Fruit fly (Drosophila melanogaster) whole organism: ENCODE data around the gene CG6739.

ENCODE experiments used
- CG8478 ChIP-seq: fragments of >200 bp; optimal IDR thresholded peaks from 2 replicates; lab custom pipeline; 2018; ENCODE audit warnings: inconsistent platforms
- Dll ChIP-seq: fragments of >200 bp; optimal IDR thresholded peaks from 2 replicates; lab custom pipeline; 2017
- EcR ChIP-seq, 2 experiments: fragments of >200 bp; optimal IDR thresholded peaks; 2 replicates each; lab custom pipeline; 2017; ENCODE audit warnings: missing biosample characterization in 2 of 2, missing genetic modification characterization in 2 of 2, missing genetic modification reagents in 2 of 2
- pan ChIP-seq: fragments of >200 bp; optimal IDR thresholded peaks from 2 replicates; lab custom pipeline; 2017
- psq ChIP-seq: fragments of >200 bp; optimal IDR thresholded peaks from 2 replicates; lab custom pipeline; 2017
- usp ChIP-seq: fragments of >200 bp; optimal IDR thresholded peaks from 2 replicates; lab custom pipeline; 2017; ENCODE audit warnings: missing biosample characterization, missing genetic modification characterization, mixed read lengths

CG6739 gene

DNA sequence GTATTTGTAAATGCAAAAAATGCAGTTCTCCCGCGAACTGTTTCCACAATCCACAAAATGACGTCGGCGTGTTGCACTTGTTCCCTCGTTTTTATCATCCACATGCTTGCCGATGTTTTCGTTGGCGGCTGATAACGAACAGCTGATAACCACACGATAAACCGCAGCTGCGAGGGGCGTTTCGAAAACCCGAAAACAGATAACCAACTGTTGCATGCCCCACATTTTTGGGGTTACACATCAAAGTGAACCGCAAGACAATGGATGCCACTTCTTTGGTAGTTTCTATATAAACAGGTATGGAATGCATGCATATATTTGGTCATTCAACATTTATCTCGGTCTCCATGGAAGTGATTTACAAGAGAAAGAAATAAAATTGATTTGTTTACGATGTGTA is 30.5 kb upstream of the CG6739 start:
- TF ChIP-seq usp (GFP tag; lab: Kevin White, UChicago) (no peak), psq (lab: Kevin White, UChicago) (no peak), Dll (lab: Kevin White, UChicago) (no peak), pan (no peak), EcR (GFP tag; optimal IDR thresholded peaks at IDR 0.05; lab: Kevin White, UChicago) (no peak), CG8478 (lab: Kevin White, UChicago) (no peak)

DNA sequence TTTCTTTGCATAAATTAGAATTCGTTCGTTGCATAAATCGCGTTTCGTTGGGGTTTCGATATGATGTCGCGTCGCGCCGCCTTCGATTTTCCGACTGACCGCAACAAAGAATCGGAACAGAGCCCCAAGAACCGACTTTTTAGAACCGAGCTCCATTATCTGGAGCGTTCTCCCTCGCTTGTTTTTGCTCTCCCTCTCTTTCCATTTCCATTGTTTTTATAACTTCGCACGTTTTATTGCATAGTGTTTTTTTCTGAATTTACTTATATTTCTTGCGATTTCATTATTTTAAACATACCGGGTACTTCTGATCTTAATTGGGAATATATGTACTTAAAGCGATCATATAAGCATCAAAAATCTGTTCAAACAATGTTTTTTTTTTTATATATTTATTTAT is 29.3 kb upstream of the CG6739 start, which contains the start of gene RapGAP1:
Gene RapGAP1 (minus strand): TSS at position 101 of the 400 bp plus-strand sequence.
- TF ChIP-seq EcR (GFP tag; optimal IDR thresholded peaks at IDR 0.05; lab: Kevin White, UChicago) = no peak
- no peak for TF ChIP-seq usp (GFP tag; lab: Kevin White, UChicago)
- TF ChIP-seq psq (lab: Kevin White, UChicago) = no peak
- no peak for TF ChIP-seq Dll (lab: Kevin White, UChicago)
- no peak for TF ChIP-seq pan
- TF ChIP-seq CG8478 (lab: Kevin White, UChicago) = no peak

DNA sequence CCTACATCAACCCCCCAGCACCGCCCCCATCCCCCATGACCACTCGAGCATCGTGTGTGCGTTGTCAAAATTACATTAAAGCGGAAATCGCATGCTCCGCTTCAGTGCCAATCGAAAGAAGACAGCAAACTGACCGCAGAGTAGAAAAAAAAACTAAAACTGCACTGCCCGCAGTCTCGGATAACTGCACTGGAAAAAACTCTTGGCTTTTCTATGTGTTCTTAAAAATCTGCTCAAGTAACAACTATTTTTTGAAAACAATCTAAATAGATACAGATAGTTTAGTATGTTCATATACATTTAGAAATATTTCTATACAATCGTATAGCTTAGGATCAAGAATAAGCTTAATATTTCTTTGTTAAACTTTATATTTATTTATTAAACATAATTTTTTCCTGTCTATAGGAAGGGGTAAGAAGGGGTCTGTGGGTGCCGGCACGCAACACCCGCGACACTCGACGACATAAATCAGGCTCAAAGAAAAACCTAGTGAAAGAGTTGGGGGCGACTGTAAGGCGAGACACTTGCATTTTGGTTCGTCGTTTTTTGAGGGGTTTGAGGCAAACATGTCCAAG is 27.4 kb upstream of the CG6739 start:
- TF ChIP-seq psq (lab: Kevin White, UChicago) (no peak), CG8478 (lab: Kevin White, UChicago) (no peak), pan (no peak), EcR (GFP tag; optimal IDR thresholded peaks at IDR 0.05; lab: Kevin White, UChicago) (no peak), Dll (lab: Kevin White, UChicago) (no peak), usp (GFP tag; lab: Kevin White, UChicago) (no peak)

DNA sequence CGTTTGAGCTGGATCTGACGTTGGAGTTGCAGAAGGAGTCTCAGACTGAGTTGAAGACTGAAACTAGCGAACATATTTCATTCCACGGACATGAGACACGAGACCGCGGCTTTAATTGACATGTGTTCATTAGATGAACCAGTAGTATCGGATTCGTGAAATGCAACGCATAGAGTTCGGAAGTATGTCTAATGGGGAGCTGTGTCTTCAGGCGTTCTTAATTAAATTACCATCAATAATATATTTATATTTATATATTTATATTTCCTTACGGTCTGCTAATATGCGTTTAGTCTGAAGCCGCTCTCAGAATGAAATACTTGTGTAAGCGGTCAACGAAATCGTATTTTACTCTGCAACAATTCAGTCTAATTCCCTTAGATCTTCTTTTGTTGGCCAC is 26.6 kb upstream of the CG6739 start, which contains the start of gene Spn28B:
Gene Spn28B (plus strand): TSS at position 301 of the 400 bp plus-strand sequence.
- TF ChIP-seq usp (GFP tag; lab: Kevin White, UChicago) (no peak), EcR (GFP tag; optimal IDR thresholded peaks at IDR 0.05; lab: Kevin White, UChicago) (no peak), pan (no peak), psq (lab: Kevin White, UChicago) (no peak)

DNA sequence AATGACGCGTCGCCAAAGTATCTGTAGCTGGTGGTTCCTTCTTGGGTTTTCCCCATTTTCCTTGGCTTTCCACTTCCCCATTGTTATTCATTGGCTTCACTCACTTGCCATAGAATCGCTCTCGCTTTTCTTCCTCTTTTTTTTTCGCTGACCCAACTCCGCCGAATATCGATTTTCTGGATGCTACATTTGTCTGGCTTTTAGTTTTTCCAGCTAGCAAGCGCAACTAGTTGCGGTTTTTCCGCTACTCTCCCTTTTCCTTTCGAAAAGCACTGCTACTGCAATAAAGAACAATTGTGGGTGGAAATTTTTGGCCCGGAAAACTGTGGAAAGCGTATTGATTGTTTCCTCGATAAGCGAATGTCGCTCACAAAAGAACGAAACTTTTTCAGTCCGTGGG is 21.1 kb upstream of the CG6739 start:
- TF ChIP-seq usp (GFP tag; lab: Kevin White, UChicago) = no peak
- TF ChIP-seq pan = no peak
- no peak for TF ChIP-seq psq (lab: Kevin White, UChicago)
- no peak for TF ChIP-seq EcR (GFP tag; optimal IDR thresholded peaks at IDR 0.05; lab: Kevin White, UChicago)
- TF ChIP-seq Dll (lab: Kevin White, UChicago) = no peak
- no peak for TF ChIP-seq CG8478 (lab: Kevin White, UChicago)

DNA sequence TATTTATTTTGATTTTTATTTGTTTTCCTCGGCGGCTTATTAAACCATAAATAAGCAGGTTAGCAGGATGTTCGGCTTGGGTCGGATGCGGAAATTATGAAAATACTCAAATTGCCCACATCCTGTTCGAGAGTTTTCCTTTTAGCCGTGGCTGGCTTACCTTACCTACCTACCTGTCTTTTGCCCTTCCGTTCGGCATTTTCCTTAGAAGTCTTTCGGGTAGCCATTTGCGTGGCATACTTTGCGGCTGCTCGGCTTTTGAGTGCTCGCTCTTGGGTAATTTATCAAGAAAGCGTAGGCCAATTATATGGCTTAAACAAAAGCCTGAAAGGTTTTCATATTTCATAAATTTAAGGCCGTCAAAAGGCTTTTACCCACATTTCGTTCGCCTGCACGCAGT is 15.3 kb upstream of the CG6739 start:
- TF ChIP-seq EcR (GFP tag; optimal IDR thresholded peaks at IDR 0.05; lab: Kevin White, UChicago) = no peak
- TF ChIP-seq CG8478 (lab: Kevin White, UChicago) = no peak
- TF ChIP-seq usp (GFP tag; lab: Kevin White, UChicago) = no peak
- TF ChIP-seq pan = no peak
- TF ChIP-seq Dll (lab: Kevin White, UChicago) = no peak
- TF ChIP-seq psq (lab: Kevin White, UChicago) = no peak

DNA sequence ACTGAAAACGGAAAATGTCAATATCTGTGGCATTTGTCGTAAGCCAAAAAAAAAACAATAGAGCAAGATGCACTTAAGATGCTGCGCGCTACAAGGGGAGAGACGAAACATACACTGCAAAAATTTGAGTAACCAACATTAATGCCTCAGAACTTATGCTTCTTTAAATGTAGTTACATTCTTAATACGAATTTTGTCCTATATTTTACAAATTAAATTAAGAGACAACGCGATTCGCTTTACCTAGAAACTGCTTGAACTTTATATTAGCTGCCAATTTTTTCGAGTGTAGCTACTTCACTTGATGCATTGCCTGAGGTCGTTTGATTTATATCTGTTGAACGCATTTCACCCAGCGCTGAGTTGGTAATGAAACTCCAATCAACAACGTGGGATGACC is 11.3 kb upstream of the CG6739 start:
- TF ChIP-seq EcR (GFP tag; optimal IDR thresholded peaks at IDR 0.05; lab: Kevin White, UChicago) (no peak), usp (GFP tag; lab: Kevin White, UChicago) (no peak), CG8478 (lab: Kevin White, UChicago) (no peak), psq (lab: Kevin White, UChicago) (no peak), Dll (lab: Kevin White, UChicago) (no peak)

DNA sequence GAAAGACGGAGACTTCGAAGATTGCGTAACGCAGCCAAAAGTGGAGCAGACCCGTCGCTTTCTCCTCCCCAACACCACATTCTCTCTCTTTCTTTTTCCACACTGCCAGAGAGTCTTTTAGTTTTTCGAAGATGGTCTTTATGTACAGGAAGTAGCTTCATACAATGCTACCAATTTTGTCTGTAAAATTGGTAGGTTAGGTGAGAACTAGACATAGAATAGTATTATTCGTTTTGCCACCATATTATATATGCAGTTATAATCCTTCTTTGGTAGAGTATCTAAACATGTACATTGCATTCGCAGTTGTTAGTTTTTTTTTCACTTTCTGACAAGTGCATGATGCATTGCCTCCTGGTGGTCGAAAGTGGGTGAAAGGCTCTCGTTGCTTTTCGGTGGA is 10.8 kb upstream of the CG6739 start:
- TF ChIP-seq pan = no peak
- TF ChIP-seq EcR (GFP tag; optimal IDR thresholded peaks at IDR 0.05; lab: Kevin White, UChicago) = no peak
- no peak for TF ChIP-seq CG8478 (lab: Kevin White, UChicago)
- no peak for TF ChIP-seq psq (lab: Kevin White, UChicago)
- TF ChIP-seq usp (GFP tag; lab: Kevin White, UChicago) = no peak
- TF ChIP-seq Dll (lab: Kevin White, UChicago) = no peak

DNA sequence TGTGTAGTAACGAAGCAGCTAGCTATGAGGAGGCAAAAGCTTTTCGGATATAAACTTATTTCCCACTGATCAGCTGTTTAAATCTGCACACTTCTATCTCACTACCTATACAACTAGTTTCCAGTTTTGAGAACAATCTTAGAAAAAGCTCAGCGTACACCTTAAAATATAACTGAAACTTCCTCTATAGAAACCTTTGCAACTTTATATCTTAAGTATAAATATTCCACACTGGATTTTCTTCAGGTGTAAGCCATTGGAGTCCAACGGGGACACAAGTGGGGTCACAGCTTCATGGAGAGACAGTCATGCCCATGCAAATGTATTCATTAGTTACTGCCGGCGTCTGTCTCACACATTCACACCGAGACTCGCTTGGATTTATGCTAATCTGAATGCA is 9.9 kb upstream of the CG6739 start:
- TF ChIP-seq psq (lab: Kevin White, UChicago) (no peak), EcR (GFP tag; optimal IDR thresholded peaks at IDR 0.05; lab: Kevin White, UChicago) (no peak), Dll (lab: Kevin White, UChicago) (no peak), usp (GFP tag; lab: Kevin White, UChicago) (no peak), CG8478 (lab: Kevin White, UChicago) (no peak), pan (no peak)

DNA sequence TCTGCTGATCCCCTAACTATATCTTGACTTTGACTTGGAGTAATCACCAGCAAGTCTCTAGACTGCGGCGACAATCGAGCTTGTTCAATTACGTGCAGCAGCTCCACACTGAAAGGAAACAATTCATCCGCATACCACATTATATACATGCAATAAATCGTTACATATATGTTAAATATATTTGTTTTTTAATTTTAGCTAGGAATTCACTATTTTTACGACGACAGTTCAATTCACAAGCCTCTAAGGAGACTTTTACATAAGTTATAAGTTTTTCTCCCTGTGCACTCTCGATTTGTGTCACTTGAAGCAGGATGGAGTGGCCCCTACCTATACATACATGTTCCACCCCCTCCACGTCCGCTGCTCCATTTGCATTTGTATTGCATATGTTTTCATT is 9.5 kb upstream of the CG6739 start:
- TF ChIP-seq Dll (lab: Kevin White, UChicago) (no peak), usp (GFP tag; lab: Kevin White, UChicago) (no peak), psq (lab: Kevin White, UChicago) (no peak), EcR (GFP tag; optimal IDR thresholded peaks at IDR 0.05; lab: Kevin White, UChicago) (no peak), CG8478 (lab: Kevin White, UChicago) (no peak), pan (no peak)

DNA sequence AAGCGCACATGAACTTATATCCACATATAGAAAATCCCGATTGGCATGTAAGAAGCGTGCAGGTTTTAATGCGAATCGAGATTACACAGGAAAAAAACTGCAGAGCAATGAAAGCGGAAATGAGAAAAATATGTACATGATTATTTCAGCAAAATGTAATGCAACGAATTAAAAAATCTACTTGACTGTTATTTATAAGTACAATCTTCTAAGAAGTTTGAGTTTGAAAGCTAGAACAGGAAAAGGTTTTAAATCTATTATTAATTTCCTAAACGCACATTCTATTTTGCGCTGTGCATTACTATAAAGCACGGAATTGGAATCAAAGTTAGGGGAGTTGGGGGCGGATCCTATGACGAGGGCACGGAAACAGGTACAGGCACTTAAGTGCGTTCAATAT is 6.3 kb upstream of the CG6739 start:
- TF ChIP-seq usp (GFP tag; lab: Kevin White, UChicago) (no peak), EcR (GFP tag; optimal IDR thresholded peaks at IDR 0.05; lab: Kevin White, UChicago) (no peak), Dll (lab: Kevin White, UChicago) (no peak), pan (no peak), psq (lab: Kevin White, UChicago) (no peak), CG8478 (lab: Kevin White, UChicago) (no peak)

DNA sequence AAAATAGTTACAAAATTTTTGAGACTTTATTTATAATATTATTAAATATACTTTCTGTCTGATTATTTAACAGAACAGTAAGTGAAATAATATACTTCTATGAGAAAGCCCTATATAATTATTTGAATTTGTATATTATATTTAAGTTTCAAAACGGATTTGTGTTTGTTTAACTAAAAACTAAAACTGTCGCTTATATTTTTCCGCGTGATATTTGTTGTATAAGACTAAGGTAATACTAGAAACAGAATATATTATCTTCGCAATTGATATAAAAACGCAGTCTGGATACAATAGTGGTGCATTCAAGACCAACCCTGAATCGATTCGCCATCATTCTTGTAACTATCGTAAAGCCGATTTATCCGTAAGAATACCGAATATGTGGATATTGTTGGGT is 2.9 kb upstream of the CG6739 start, which contains the start of gene Cyp4d21:
Gene Cyp4d21 (plus strand): TSS at position 301 of the 400 bp plus-strand sequence.
- no peak for TF ChIP-seq CG8478 (lab: Kevin White, UChicago)
- no peak for TF ChIP-seq Dll (lab: Kevin White, UChicago)
- no peak for TF ChIP-seq pan
- TF ChIP-seq psq (lab: Kevin White, UChicago) = no peak
- TF ChIP-seq EcR (GFP tag; optimal IDR thresholded peaks at IDR 0.05; lab: Kevin White, UChicago) = no peak
- no peak for TF ChIP-seq usp (GFP tag; lab: Kevin White, UChicago)
